Fruit fly (Drosophila melanogaster): ENCODE measurements around the gene CG1789.
A peak's percentile ranks its signal among the peaks of the same experiment; 100 is the strongest.

CG1789 gene

dm6 chrX:8690003-8690402 lies 30.3 kb upstream of the CG1789 start, which contains the start of the genes Ppt1 and Ogg1 (continued):
- TF ChIP-seq vnd (GFP tag; IDR thresholded peaks at IDR 0.05; ENCODE audit: partially characterized antibody) (0 out of 3 replicates have a peak, but pooled peaks have one; percentile 14), Hey (tag; optimal IDR thresholded peaks at IDR 0.05) (no peak), CG8290 (GFP tag; optimal IDR thresholded peaks at IDR 0.05) (peak; percentile 87), CG8290 (tag; optimal IDR thresholded peaks at IDR 0.05) (peak; percentile 76 to 80), CG6854 (GFP tag; optimal IDR thresholded peaks at IDR 0.05) (no peak), usp (GFP tag; optimal IDR thresholded peaks at IDR 0.05) (no peak), CG11398 (GFP tag; optimal IDR thresholded peaks at IDR 0.05) (no peak), B-H2 (GFP tag; optimal IDR thresholded peaks at IDR 0.05) (peak; percentile 68), sqz (GFP tag; optimal IDR thresholded peaks at IDR 0.05) (peak; percentile 8), CG15073 (GFP tag; optimal IDR thresholded peaks at IDR 0.05) (no peak), CG13123 (GFP tag; optimal IDR thresholded peaks at IDR 0.05) (peak; percentile 43), lola (GFP tag; optimal IDR thresholded peaks at IDR 0.05) (peak in 1 of 3 experiments; percentile 43), unpg (GFP tag; optimal IDR thresholded peaks at IDR 0.05) (peak; percentile 54), Ravus (GFP tag; IDR thresholded peaks at IDR 0.05) (no peak), Bdp1 (GFP tag; optimal IDR thresholded peaks at IDR 0.05) (no peak), ap (GFP tag; IDR thresholded peaks at IDR 0.05) (no peak), CG7372 (GFP tag; IDR thresholded peaks at IDR 0.05) (peak; percentile 44; the same call in 1 of the 2 replicates), exex (tag; optimal IDR thresholded peaks at IDR 0.05) (peak; percentile 22), otp (GFP tag; IDR thresholded peaks at IDR 0.05) (no peak), CG17328 (GFP tag; IDR thresholded peaks at IDR 0.05) (peak; percentile 77), gem (tag; optimal IDR thresholded peaks at IDR 0.05) (peak; percentile 60), CG14441 (GFP tag; IDR thresholded peaks at IDR 0.05) (peak; percentile 39; the same call in 1 of the 2 replicates), Ptx1 (GFP tag; IDR thresholded peaks at IDR 0.05) (peak; percentile 67), Fer2 (tag; optimal IDR thresholded peaks at IDR 0.05) (no peak), tup (GFP tag; optimal IDR thresholded peaks at IDR 0.05) (no peak), NK7.1 (GFP tag; optimal IDR thresholded peaks at IDR 0.05) (peak; percentile 33), Hsf (GFP tag; optimal IDR thresholded peaks at IDR 0.05) (peak; percentile 67), CG17359 (tag; optimal IDR thresholded peaks at IDR 0.05) (peak; percentile 41), Doc3 (GFP tag; IDR thresholded peaks at IDR 0.05; ENCODE audit: partially characterized antibody) (0 out of 3 replicates have a peak, but pooled peaks have one; percentile 29), CG10366 (GFP tag; IDR thresholded peaks at IDR 0.05) (no peak), Dp (GFP tag; optimal IDR thresholded peaks at IDR 0.05) (peak; percentile 41), CG8089 (GFP tag; optimal IDR thresholded peaks at IDR 0.05) (peak; percentile 30), CG4360 (GFP tag; IDR thresholded peaks at IDR 0.05) (no peak), CG2129 (GFP tag; IDR thresholded peaks at IDR 0.05; ENCODE audit: partially characterized antibody) (no peak), CG8944 (GFP tag; optimal IDR thresholded peaks at IDR 0.05) (peak; percentile 54), sug (tag; optimal IDR thresholded peaks at IDR 0.05) (peak; percentile 60), br (optimal IDR thresholded peaks at IDR 0.05) (no peak), Oaz (GFP tag; IDR thresholded peaks at IDR 0.05) (no peak), Rx (GFP tag; IDR thresholded peaks at IDR 0.05) (no peak), repo (GFP tag; optimal IDR thresholded peaks at IDR 0.05) (no peak), fru (optimal IDR thresholded peaks at IDR 0.05) (no peak), HmgD (GFP tag; optimal IDR thresholded peaks at IDR 0.05) (no peak), CG9876 (GFP tag; optimal IDR thresholded peaks at IDR 0.05) (no peak), gcm2 (GFP tag; optimal IDR thresholded peaks at IDR 0.05) (no peak), CG12942 (GFP tag; optimal IDR thresholded peaks at IDR 0.05) (peak; percentile 42), mam (GFP tag; optimal IDR thresholded peaks at IDR 0.05) (peak; percentile 70), disco-r (GFP tag; optimal IDR thresholded peaks at IDR 0.05) (no peak), tna (GFP tag; IDR thresholded peaks at IDR 0.05; ENCODE audit: partially characterized antibody) (no peak), CG31441 (GFP tag; IDR thresholded peaks at IDR 0.05) (0 out of 2 replicates have a peak, but pooled peaks have one; percentile 34), hth (optimal IDR thresholded peaks at IDR 0.05) (no peak), ac (GFP tag; optimal IDR thresholded peaks at IDR 0.05) (no peak), CG4282 (GFP tag; optimal IDR thresholded peaks at IDR 0.05) (peak; percentile 35), jumu (GFP tag; optimal IDR thresholded peaks at IDR 0.05) (peak; percentile 66)

Data from whole organism, embryonic.